Fruit fly (Drosophila melanogaster): ENCODE results near the gene Strip.

Strip gene

dm6 chr3L:3335688-3336087 lies 7.0 kb upstream of the Strip start, which contains the start of gene Drsl1:
TSS of gene Drsl1 (minus strand) at chr3L:3335788.
- TF ChIP-seq Dll (optimal IDR thresholded peaks at IDR 0.05) = no peak
- no peak for TF ChIP-seq psq (optimal IDR thresholded peaks at IDR 0.05)
- TF ChIP-seq pan (optimal IDR thresholded peaks at IDR 0.05) = no peak
- TF ChIP-seq usp (GFP tag; optimal IDR thresholded peaks at IDR 0.05) = no peak
- TF ChIP-seq CG8478 (optimal IDR thresholded peaks at IDR 0.05) = no peak
- no peak for TF ChIP-seq EcR (GFP tag; optimal IDR thresholded peaks at IDR 0.05)

dm6 chr3L:3334784-3335183 lies 6.1 kb upstream of the Strip start, which contains the start of gene CG14969:
TSS of gene CG14969 (minus strand) at chr3L:3334978.
- TF ChIP-seq CG8478 (optimal IDR thresholded peaks at IDR 0.05) (no peak), psq (optimal IDR thresholded peaks at IDR 0.05) (no peak), EcR (GFP tag; optimal IDR thresholded peaks at IDR 0.05) (no peak), pan (optimal IDR thresholded peaks at IDR 0.05) (no peak), Dll (optimal IDR thresholded peaks at IDR 0.05) (no peak), usp (GFP tag; optimal IDR thresholded peaks at IDR 0.05) (no peak)

dm6 chr3L:3329763-3330162 lies 1.1 kb upstream of the Strip start, which contains the start of gene CG14961:
TSS of gene CG14961 (plus strand) at chr3L:3330063.
- TF ChIP-seq Dll (optimal IDR thresholded peaks at IDR 0.05) (no peak), psq (optimal IDR thresholded peaks at IDR 0.05) (no peak)

dm6 chr3L:3325925-3326903 lies 2.5 kb downstream of the Strip start, which contains the start of gene Gtpx:
TSS of gene Gtpx (plus strand) at chr3L:3326265.
- TF ChIP-seq usp (GFP tag; optimal IDR thresholded peaks at IDR 0.05) = no peak
- TF ChIP-seq psq (optimal IDR thresholded peaks at IDR 0.05) = no peak
- no peak for TF ChIP-seq CG8478 (optimal IDR thresholded peaks at IDR 0.05)
- TF ChIP-seq pan (optimal IDR thresholded peaks at IDR 0.05) = no peak
- TF ChIP-seq Dll (optimal IDR thresholded peaks at IDR 0.05) = no peak
- no peak for TF ChIP-seq EcR (GFP tag; optimal IDR thresholded peaks at IDR 0.05)

- no peak for TF ChIP-seq EcR (GFP tag; optimal IDR thresholded peaks at IDR 0.05)
- TF ChIP-seq Dll (optimal IDR thresholded peaks at IDR 0.05) = no peak
- TF ChIP-seq usp (GFP tag; optimal IDR thresholded peaks at IDR 0.05) = no peak
- no peak for TF ChIP-seq pan (optimal IDR thresholded peaks at IDR 0.05)
- no peak for TF ChIP-seq psq (optimal IDR thresholded peaks at IDR 0.05)
- TF ChIP-seq CG8478 (optimal IDR thresholded peaks at IDR 0.05) = no peak
These were observed 3.1 kb downstream of the Strip start for dm6 chr3L:3325597-3325924.

- TF ChIP-seq CG8478 (optimal IDR thresholded peaks at IDR 0.05) (no peak), pan (optimal IDR thresholded peaks at IDR 0.05) (no peak), psq (optimal IDR thresholded peaks at IDR 0.05) (no peak), EcR (GFP tag; optimal IDR thresholded peaks at IDR 0.05) (no peak), Dll (optimal IDR thresholded peaks at IDR 0.05) (no peak), usp (GFP tag; optimal IDR thresholded peaks at IDR 0.05) (no peak)
These were observed 8.5 kb downstream of the Strip start for dm6 chr3L:3319992-3320732.

dm6 chr3L:3319223-3319643 lies 9.4 kb downstream of the Strip start, which contains the start of the genes PIG-C, CG12016 and Dpm2:
TSS of gene PIG-C (minus strand) at chr3L:3319232.
TSS of gene CG12016 (plus strand) at chr3L:3319555.
TSS of gene Dpm2 (plus strand) at chr3L:3319555.
- TF ChIP-seq psq (optimal IDR thresholded peaks at IDR 0.05) (no peak), CG8478 (optimal IDR thresholded peaks at IDR 0.05) (no peak), Dll (optimal IDR thresholded peaks at IDR 0.05) (no peak), pan (optimal IDR thresholded peaks at IDR 0.05) (no peak), EcR (GFP tag; optimal IDR thresholded peaks at IDR 0.05) (no peak), usp (GFP tag; optimal IDR thresholded peaks at IDR 0.05) (no peak)

DNA sequence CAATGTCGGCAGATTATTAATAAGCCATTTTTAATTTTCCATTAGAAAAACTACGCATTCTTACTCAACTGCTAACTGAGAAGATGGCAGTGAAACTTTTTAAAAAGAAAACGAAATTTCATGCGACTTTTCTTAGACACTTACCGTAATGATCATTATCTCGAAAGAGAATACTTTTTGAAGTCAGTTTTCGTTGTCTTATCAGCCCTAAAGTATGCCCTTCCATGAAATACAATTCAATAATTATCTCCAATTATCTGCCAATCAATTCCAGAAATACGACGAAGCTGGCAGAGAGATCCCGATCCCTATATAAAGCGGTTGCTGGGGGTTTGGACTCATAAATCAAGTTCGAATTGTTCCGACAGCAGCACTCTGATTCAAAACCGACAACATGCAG lies 12.2 kb downstream of the Strip start, which contains the start of gene Drsl5:
Drsl5 (plus strand) TSS at position 341 of the 400 bp plus-strand sequence.
- TF ChIP-seq CG8478 (optimal IDR thresholded peaks at IDR 0.05) (no peak), usp (GFP tag; optimal IDR thresholded peaks at IDR 0.05) (no peak), Dll (optimal IDR thresholded peaks at IDR 0.05) (no peak), pan (optimal IDR thresholded peaks at IDR 0.05) (no peak), psq (optimal IDR thresholded peaks at IDR 0.05) (no peak)

dm6 chr3L:3315288-3315687 lies 13.4 kb downstream of the Strip start, which contains the start of gene Drsl4:
TSS of gene Drsl4 (plus strand) at chr3L:3315620.
- no peak for TF ChIP-seq Dll (optimal IDR thresholded peaks at IDR 0.05)
- no peak for TF ChIP-seq psq (optimal IDR thresholded peaks at IDR 0.05)
- no peak for TF ChIP-seq EcR (GFP tag; optimal IDR thresholded peaks at IDR 0.05)
- TF ChIP-seq usp (GFP tag; optimal IDR thresholded peaks at IDR 0.05) = no peak
- no peak for TF ChIP-seq pan (optimal IDR thresholded peaks at IDR 0.05)
- no peak for TF ChIP-seq CG8478 (optimal IDR thresholded peaks at IDR 0.05)

- TF ChIP-seq usp (GFP tag; optimal IDR thresholded peaks at IDR 0.05) (no peak), CG8478 (optimal IDR thresholded peaks at IDR 0.05) (no peak), psq (optimal IDR thresholded peaks at IDR 0.05) (no peak), pan (optimal IDR thresholded peaks at IDR 0.05) (no peak), EcR (GFP tag; optimal IDR thresholded peaks at IDR 0.05) (no peak), Dll (optimal IDR thresholded peaks at IDR 0.05) (no peak)
These were observed 14.0 kb downstream of the Strip start, which contains the start of gene Drsl3 for dm6 chr3L:3314696-3315095. TSS of gene Drsl3 (plus strand) at chr3L:3314996.

- no peak for TF ChIP-seq pan (optimal IDR thresholded peaks at IDR 0.05)
- no peak for TF ChIP-seq EcR (GFP tag; optimal IDR thresholded peaks at IDR 0.05)
- no peak for TF ChIP-seq psq (optimal IDR thresholded peaks at IDR 0.05)
- no peak for TF ChIP-seq Dll (optimal IDR thresholded peaks at IDR 0.05)
- no peak for TF ChIP-seq usp (GFP tag; optimal IDR thresholded peaks at IDR 0.05)
- no peak for TF ChIP-seq CG8478 (optimal IDR thresholded peaks at IDR 0.05)
These were observed 14.6 kb downstream of the Strip start, which contains the start of gene Drsl2 for dm6 chr3L:3314049-3314448. TSS of gene Drsl2 (plus strand) at chr3L:3314349.

All from whole organism.